Worm (Caenorhabditis elegans): ENCODE data around the gene iff-1.

Gene iff-1

ce11 chrIII:9786776-9787175, 39.8 kb upstream of the iff-1 start:
- TF ChIP-seq nhr-23 (tag; optimal IDR thresholded peaks at IDR 0.05) (no peak), crh-2 (tag; optimal IDR thresholded peaks at IDR 0.05) (peak; percentile 84), fos-1 (tag; optimal IDR thresholded peaks at IDR 0.05) (peak; percentile 95), unc-62 (GFP tag; optimal IDR thresholded peaks at IDR 0.05) (no peak), C34F6.9 (tag; optimal IDR thresholded peaks at IDR 0.05) (no peak)

ce11 chrIII:9783133-9783590, 36.2 kb upstream of the iff-1 start:
- TF ChIP-seq sma-3 (GFP tag; optimal IDR thresholded peaks at IDR 0.05) (peak; percentile 25), nhr-25 (tag; optimal IDR thresholded peaks at IDR 0.05) (peak; percentile 44), nhr-21 (tag; optimal IDR thresholded peaks at IDR 0.05) (peak; percentile 47), sma-9 (GFP tag; optimal IDR thresholded peaks at IDR 0.05) (peak; percentile 27), sma-9 (tag; optimal IDR thresholded peaks at IDR 0.05) (no peak), crh-2 (tag; optimal IDR thresholded peaks at IDR 0.05) (peak; percentile 45), gmeb-1 (tag; optimal IDR thresholded peaks at IDR 0.05) (peak; percentile 44), lsy-2 (tag; optimal IDR thresholded peaks at IDR 0.05) (peak in 1 of 2 experiments; percentile 45), nhr-77 (tag; optimal IDR thresholded peaks at IDR 0.05) (no peak), nhr-129 (tag; optimal IDR thresholded peaks at IDR 0.05) (no peak), lin-13 (GFP tag; optimal IDR thresholded peaks at IDR 0.05) (peak; percentile 57), mdl-1 (tag; optimal IDR thresholded peaks at IDR 0.05) (no peak), elt-3 (tag; optimal IDR thresholded peaks at IDR 0.05) (no peak)

ce11 chrIII:9782483-9783081, 35.6 kb upstream of the iff-1 start, which contains the start of gene R10E11.6:
TSS of gene R10E11.6 (plus strand) at chrIII:9783006.
- TF ChIP-seq Y55F3AM.14 (GFP tag; optimal IDR thresholded peaks at IDR 0.05) (no peak), nhr-237 (tag; optimal IDR thresholded peaks at IDR 0.05) (no peak), elt-3 (tag; optimal IDR thresholded peaks at IDR 0.05) (no peak), nhr-12 (tag; optimal IDR thresholded peaks at IDR 0.05) (no peak), ztf-1 (GFP tag; conservative IDR thresholded peaks at IDR 0.05) (no peak), nhr-10 (tag; optimal IDR thresholded peaks at IDR 0.05) (no peak), skn-1 (tag; optimal IDR thresholded peaks at IDR 0.05) (no peak), nhr-21 (tag; optimal IDR thresholded peaks at IDR 0.05) (no peak), mab-5 (tag; optimal IDR thresholded peaks at IDR 0.05) (no peak), egl-27 (tag; optimal IDR thresholded peaks at IDR 0.05) (no peak), gmeb-1 (tag; optimal IDR thresholded peaks at IDR 0.05) (no peak)

- TF ChIP-seq lin-11 (tag; optimal IDR thresholded peaks at IDR 0.05) (peak; percentile 22), fos-1 (tag; optimal IDR thresholded peaks at IDR 0.05) (peak; percentile 29), sma-3 (GFP tag; optimal IDR thresholded peaks at IDR 0.05) (peak; percentile 15), nhr-129 (tag; optimal IDR thresholded peaks at IDR 0.05) (peak; percentile 1), F13H6.1 (tag; optimal IDR thresholded peaks at IDR 0.05) (no peak), ceh-82 (tag; optimal IDR thresholded peaks at IDR 0.05) (no peak)
Measured at ce11 chrIII:9782011-9782436, 35.0 kb upstream of the iff-1 start, which contains the start of gene vha-2. TSS of gene vha-2 (plus strand) at chrIII:9782164.

ce11 chrIII:9780665-9781304, 33.8 kb upstream of the iff-1 start, which contains the start of gene vha-1:
TSS of gene vha-1 (plus strand) at chrIII:9781254.
- no peak for TF ChIP-seq unc-62 (GFP tag; optimal IDR thresholded peaks at IDR 0.05)
- TF ChIP-seq unc-39 (tag; optimal IDR thresholded peaks at IDR 0.05): no peak
- TF ChIP-seq snpc-4 (tag; optimal IDR thresholded peaks at IDR 0.05): peak; percentile 53
- TF ChIP-seq C34F6.9 (tag; optimal IDR thresholded peaks at IDR 0.05): peak; percentile 98
- TF ChIP-seq R02D3.7 (tag; optimal IDR thresholded peaks at IDR 0.05): peak; percentile 11
- TF ChIP-seq nhr-25 (tag; optimal IDR thresholded peaks at IDR 0.05): peak; percentile 75
- peak; percentile 40 for TF ChIP-seq sma-9 (GFP tag; optimal IDR thresholded peaks at IDR 0.05)
- TF ChIP-seq sma-9 (tag; optimal IDR thresholded peaks at IDR 0.05): no peak
- no peak for TF ChIP-seq nhr-77 (tag; optimal IDR thresholded peaks at IDR 0.05)
- peak; percentile 42 for TF ChIP-seq ZK546.5 (tag; optimal IDR thresholded peaks at IDR 0.05)
- peak; percentile 81 for TF ChIP-seq nhr-21 (tag; optimal IDR thresholded peaks at IDR 0.05)
- no peak for TF ChIP-seq nhr-23 (tag; optimal IDR thresholded peaks at IDR 0.05)
- TF ChIP-seq dmd-4 (tag; optimal IDR thresholded peaks at IDR 0.05): no peak
- no peak for TF ChIP-seq peb-1 (tag; optimal IDR thresholded peaks at IDR 0.05)
- TF ChIP-seq skn-1 (tag; optimal IDR thresholded peaks at IDR 0.05): no peak
- TF ChIP-seq nhr-10 (tag; optimal IDR thresholded peaks at IDR 0.05): no peak
- peak; percentile 99 for TF ChIP-seq fos-1 (tag; optimal IDR thresholded peaks at IDR 0.05)
- peak; percentile 69 for TF ChIP-seq zag-1 (tag; optimal IDR thresholded peaks at IDR 0.05)
- no peak for TF ChIP-seq ceh-16 (tag; optimal IDR thresholded peaks at IDR 0.05)
- peak; percentile 78 for TF ChIP-seq ama-1 (optimal IDR thresholded peaks at IDR 0.05)
- TF ChIP-seq mbf-1 (tag; optimal IDR thresholded peaks at IDR 0.05): no peak
- TF ChIP-seq lin-11 (tag; optimal IDR thresholded peaks at IDR 0.05): peak; percentile 67
- TF ChIP-seq ztf-4 (tag; optimal IDR thresholded peaks at IDR 0.05): peak; percentile 65
- peak; percentile 85 for TF ChIP-seq lin-13 (GFP tag; optimal IDR thresholded peaks at IDR 0.05)
- TF ChIP-seq F13H6.1 (tag; optimal IDR thresholded peaks at IDR 0.05): peak; percentile 74
- peak; percentile 97 for TF ChIP-seq unc-55 (GFP tag; optimal IDR thresholded peaks at IDR 0.05)
- peak; percentile 79 for TF ChIP-seq gmeb-1 (tag; optimal IDR thresholded peaks at IDR 0.05)
- TF ChIP-seq blmp-1 (tag; optimal IDR thresholded peaks at IDR 0.05; ENCODE audit: insufficient read depth): peak; percentile 56
- peak; percentile 83 for TF ChIP-seq sma-3 (GFP tag; optimal IDR thresholded peaks at IDR 0.05)
- peak; percentile 43 for TF ChIP-seq mab-5 (tag; optimal IDR thresholded peaks at IDR 0.05)
- peak; percentile 55 for TF ChIP-seq ceh-82 (tag; optimal IDR thresholded peaks at IDR 0.05)

All from whole organism, L2 larva.